Fruit fly (Drosophila melanogaster) S2 (cell line): ENCODE results near the gene Strip.

Experiments
- CG8478 ChIP-seq: fragments of >200 bp; optimal IDR thresholded peaks from 2 replicates; lab custom pipeline; 2018
- CTCF ChIP-seq, 2 experiments: fragments of >200 bp; optimal IDR thresholded peaks; 2 replicates each; lab custom pipeline; 2018

DNA sequence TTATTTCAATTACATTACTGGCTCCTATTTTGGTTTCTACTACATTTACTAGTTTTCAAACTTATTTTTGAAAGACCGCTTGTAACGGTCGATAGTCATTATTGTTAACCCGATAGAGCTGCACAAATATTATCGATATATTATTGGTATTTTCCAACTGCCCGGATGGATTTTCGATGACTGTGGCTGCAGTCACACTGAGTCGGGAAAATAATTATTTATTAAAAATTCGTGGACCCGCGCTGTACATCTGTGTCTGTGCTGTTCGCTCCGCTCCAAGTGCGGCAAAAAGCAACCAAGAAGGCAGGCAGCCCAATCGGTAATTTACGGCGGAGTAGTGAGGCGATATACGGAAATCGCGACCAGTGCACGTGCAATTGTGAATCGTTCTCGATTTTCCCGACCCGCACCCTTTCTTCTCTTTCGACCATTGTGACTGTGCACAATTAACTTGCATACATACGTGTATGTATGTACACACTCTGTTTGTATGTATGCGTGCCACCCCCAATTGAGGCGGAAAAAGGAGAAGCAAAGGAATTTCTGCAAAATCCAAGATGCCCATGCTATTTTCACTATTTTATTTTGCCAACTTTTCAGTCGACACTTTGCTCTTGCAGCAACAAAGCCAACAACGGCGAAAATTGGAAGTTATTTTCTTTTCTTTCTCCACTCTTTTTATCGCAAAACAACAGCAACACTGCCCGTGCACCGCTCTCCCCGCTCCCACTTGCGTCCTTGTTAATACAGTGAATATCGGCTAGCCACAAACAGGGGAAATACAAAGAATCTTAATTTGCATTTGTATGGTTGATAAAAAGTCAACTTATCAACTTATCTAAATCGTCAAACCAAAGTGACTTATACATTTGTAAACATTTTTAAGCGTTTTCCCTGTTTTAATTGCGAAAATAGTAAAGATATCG is 24.9 kb downstream of the Strip start, which contains the start of gene ZnT63C:
- TF ChIP-seq CTCF (optimal IDR thresholded peaks at IDR 0.05; lab: Kevin White, UChicago) = no peak
- no peak for TF ChIP-seq CG8478 (lab: Kevin White, UChicago)
